Worm (Caenorhabditis elegans): ENCODE results near the gene srh-5.

DNA sequence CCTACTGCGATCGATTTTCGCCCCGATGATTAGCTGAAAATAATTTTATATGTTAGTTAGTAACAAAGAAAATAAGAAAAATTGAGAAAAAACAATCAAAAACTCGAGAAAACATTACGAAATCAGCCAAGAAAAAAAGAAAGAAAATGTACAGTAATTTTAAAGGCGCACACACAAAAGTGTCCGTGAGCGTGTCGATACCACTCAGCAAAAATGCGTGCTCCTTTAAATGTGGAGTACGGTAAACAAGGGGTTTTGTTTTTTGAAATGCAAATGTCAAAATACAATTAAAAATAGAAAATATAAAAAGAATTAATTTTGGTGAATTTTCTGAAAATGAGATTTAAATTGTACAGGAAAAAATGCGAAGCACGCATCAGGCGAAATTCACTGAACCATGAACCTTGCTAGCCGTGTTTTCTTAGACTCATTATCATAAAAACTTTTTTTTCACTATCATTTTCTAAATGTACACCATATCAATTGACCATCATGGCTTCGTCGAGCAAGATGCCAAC, 16.2 kb downstream of the srh-5 start, which contains the start of gene srw-90:
- TF ChIP-seq klf-2 (GFP tag; conservative IDR thresholded peaks at IDR 0.05) (no peak), ref-1 (GFP tag; conservative IDR thresholded peaks at IDR 0.05) (no peak), med-1 (GFP tag; optimal IDR thresholded peaks at IDR 0.05; ENCODE audit: insufficient read depth) (no peak), tab-1 (GFP tag; IDR thresholded peaks at IDR 0.05) (no peak), ztf-29 (GFP tag; IDR thresholded peaks at IDR 0.05) (no peak), flt-1 (GFP tag; IDR thresholded peaks at IDR 0.05) (no peak)
